Worm (Caenorhabditis elegans) whole organism, L1 larva: ENCODE measurements around the gene EEED8.13.

Experiments
- C16A3.4 ChIP-seq: fragments of 150-350 bp; optimal IDR thresholded peaks from 2 replicates; lab custom pipeline; 2014; ENCODE audit warnings: missing biosample characterization, missing genetic modification characterization
- F16B12.6 ChIP-seq: fragments of 150-350 bp; optimal IDR thresholded peaks from 2 replicates; lab custom pipeline; 2014; ENCODE audit warnings: missing biosample characterization, missing genetic modification characterization
- Y116A8C.19 ChIP-seq: sonication (generic microtip); optimal IDR thresholded peaks from 2 replicates; lab custom pipeline; 2016; ENCODE audit warnings: missing compliant biosample characterization, missing genetic modification characterization, borderline replicate concordance
- aly-2 ChIP-seq: fragments of 150-350 bp; optimal IDR thresholded peaks from 2 replicates; lab custom pipeline; 2014; ENCODE audit warnings: missing biosample characterization, missing genetic modification characterization
- ama-1 ChIP-seq: fragments of 150-350 bp; optimal IDR thresholded peaks from 2 replicates; lab custom pipeline; 2014
- blmp-1 ChIP-seq: fragments of 150-350 bp; optimal IDR thresholded peaks from 2 replicates; lab custom pipeline; 2014; ENCODE audit warnings: missing biosample characterization, missing genetic modification characterization
- ceh-88 ChIP-seq: fragments of 200-800 bp; sonication (Bioruptor generic); IDR thresholded peaks from 2 replicates; pipeline ENCODE4 v1.3.6; 2022; ENCODE audit warnings: missing genetic modification characterization, missing compliant biosample characterization
- ceh-90 ChIP-seq: sonication (generic microtip); optimal IDR thresholded peaks from 2 replicates; lab custom pipeline; 2016; ENCODE audit warnings: missing genetic modification characterization, missing compliant biosample characterization
- ces-1 ChIP-seq: fragments of 150-350 bp; optimal IDR thresholded peaks from 2 replicates; lab custom pipeline; 2014; ENCODE audit warnings: missing biosample characterization, missing genetic modification reagents, missing genetic modification characterization
- dpl-1 ChIP-seq, 3 experiments: fragments of 150-350 bp in 2 of 3; sonication (generic microtip) in 1 of 3; optimal IDR thresholded peaks; 2 replicates each; lab custom pipeline; 2014 to 2017; ENCODE audit warnings: missing biosample characterization in 3 of 3, missing genetic modification characterization in 3 of 3, missing genetic modification reagents in 3 of 3
- dsc-1 ChIP-seq: sonication (generic microtip); optimal IDR thresholded peaks from 2 replicates; lab custom pipeline; 2016; ENCODE audit warnings: mild to moderate bottlenecking, missing genetic modification characterization, missing compliant biosample characterization
- egl-27 ChIP-seq, 2 experiments: fragments of 150-350 bp in 1 of 2; sonication (generic microtip); optimal IDR thresholded peaks; 3 replicates each; lab custom pipeline; 2017 to 2018; ENCODE audit warnings: missing biosample characterization in 2 of 2, missing genetic modification characterization in 2 of 2, missing genetic modification reagents in 2 of 2
- elt-2 ChIP-seq: sonication (generic microtip); optimal IDR thresholded peaks from 2 replicates; lab custom pipeline; 2016; ENCODE audit warnings: missing genetic modification characterization, mild to moderate bottlenecking, inconsistent platforms, missing compliant biosample characterization, missing genetic modification reagents
- elt-3 ChIP-seq, 6 experiments: fragments of 150-350 bp in 1 of 6; sonication (generic microtip); optimal IDR thresholded peaks; 2 replicates each; lab custom pipeline; 2017 to 2018; ENCODE audit warnings: missing biosample characterization in 6 of 6, missing genetic modification characterization in 6 of 6, inconsistent platforms in 1 of 6
- fkh-10 ChIP-seq: sonication (generic microtip); optimal IDR thresholded peaks from 2 replicates; lab custom pipeline; 2017; ENCODE audit warnings: missing biosample characterization, missing genetic modification reagents, missing genetic modification characterization
- fkh-8 ChIP-seq: sonication (generic microtip); optimal IDR thresholded peaks from 2 replicates; lab custom pipeline; 2016; ENCODE audit warnings: mild to moderate bottlenecking, missing genetic modification characterization, missing compliant biosample characterization
- fos-1 ChIP-seq: fragments of 150-350 bp; optimal IDR thresholded peaks from 2 replicates; lab custom pipeline; 2014; ENCODE audit warnings: missing biosample characterization, missing genetic modification characterization
- grh-1 ChIP-seq: fragments of 200-800 bp; sonication (Bioruptor generic); IDR thresholded peaks from 2 replicates; pipeline ENCODE4 v1.3.6; 2022; ENCODE audit warnings: missing genetic modification reagents, missing genetic modification characterization, missing compliant biosample characterization
- hlh-17 ChIP-seq: fragments of 200-800 bp; sonication (Bioruptor generic); optimal IDR thresholded peaks from 2 replicates; lab custom pipeline; 2018; ENCODE audit warnings: missing genetic modification characterization, mild to moderate bottlenecking, missing compliant biosample characterization, moderate library complexity, borderline replicate concordance
- hlh-4 ChIP-seq: sonication (generic microtip); optimal IDR thresholded peaks from 2 replicates; lab custom pipeline; 2016; ENCODE audit warnings: mild to moderate bottlenecking, missing genetic modification characterization, missing compliant biosample characterization
- hpl-2 ChIP-seq: fragments of 150-350 bp; optimal IDR thresholded peaks from 2 replicates; lab custom pipeline; 2014; ENCODE audit warnings: missing biosample characterization, missing genetic modification reagents, missing genetic modification characterization
- isw-1 ChIP-seq: fragments of 200-800 bp; sonication (Bioruptor generic); IDR thresholded peaks from 2 replicates; pipeline ENCODE4 v1.3.6; 2022; ENCODE audit warnings: missing genetic modification characterization, missing compliant biosample characterization
- jun-1 ChIP-seq: fragments of 150-350 bp; optimal IDR thresholded peaks from 2 replicates; lab custom pipeline; 2014; ENCODE audit warnings: missing biosample characterization, missing genetic modification reagents, missing genetic modification characterization
- lin-13 ChIP-seq: fragments of 150-350 bp; optimal IDR thresholded peaks from 2 replicates; lab custom pipeline; 2014; ENCODE audit warnings: missing biosample characterization, missing genetic modification reagents, missing genetic modification characterization
- lin-14 ChIP-seq: fragments of 200-800 bp; sonication (Bioruptor generic); optimal IDR thresholded peaks from 2 replicates; lab custom pipeline; 2018; ENCODE audit warnings: mild to moderate bottlenecking, missing genetic modification characterization, moderate library complexity, missing compliant biosample characterization
- lin-35 ChIP-seq, 2 experiments: fragments of 150-350 bp; optimal IDR thresholded peaks; 2 replicates each; lab custom pipeline; 2014; ENCODE audit warnings: missing biosample characterization in 2 of 2, missing genetic modification characterization in 2 of 2, missing genetic modification reagents in 2 of 2
- lir-3 ChIP-seq: sonication (generic microtip); optimal IDR thresholded peaks from 2 replicates; lab custom pipeline; 2016; ENCODE audit warnings: mild to moderate bottlenecking, missing genetic modification characterization, moderate library complexity, missing compliant biosample characterization; ENCODE audit not compliant: poor library complexity
- lsy-2 ChIP-seq, 2 experiments: fragments of 150-350 bp; optimal IDR thresholded peaks; 2 replicates each; lab custom pipeline; 2014; ENCODE audit warnings: missing biosample characterization in 2 of 2, missing genetic modification characterization in 2 of 2
- mab-9 ChIP-seq: fragments of 200-800 bp; sonication (Bioruptor generic); IDR thresholded peaks from 2 replicates; pipeline ENCODE4 v1.3.6; 2022; ENCODE audit warnings: missing genetic modification reagents, missing genetic modification characterization, missing compliant biosample characterization
- mef-2 ChIP-seq: fragments of 150-350 bp; optimal IDR thresholded peaks from 2 replicates; lab custom pipeline; 2014; ENCODE audit warnings: missing biosample characterization, missing genetic modification characterization
- nhr-12 ChIP-seq: sonication (generic microtip); optimal IDR thresholded peaks from 2 replicates; lab custom pipeline; 2017; ENCODE audit warnings: missing biosample characterization, missing genetic modification characterization
- nhr-20 ChIP-seq: sonication (generic microtip); optimal IDR thresholded peaks from 2 replicates; lab custom pipeline; 2016; ENCODE audit warnings: mild to moderate bottlenecking, missing genetic modification characterization, missing compliant biosample characterization
- nhr-237 ChIP-seq: fragments of 150-350 bp; optimal IDR thresholded peaks from 2 replicates; lab custom pipeline; 2014; ENCODE audit warnings: missing biosample characterization, missing genetic modification characterization
- nhr-28 ChIP-seq: fragments of 150-350 bp; optimal IDR thresholded peaks from 2 replicates; lab custom pipeline; 2014; ENCODE audit warnings: missing biosample characterization, missing genetic modification characterization
- nhr-47 ChIP-seq: sonication (generic microtip); optimal IDR thresholded peaks from 2 replicates; lab custom pipeline; 2016; ENCODE audit warnings: mild to moderate bottlenecking, missing genetic modification characterization, moderate library complexity, missing compliant biosample characterization
- nhr-76 ChIP-seq: sonication (generic microtip); optimal IDR thresholded peaks from 2 replicates; lab custom pipeline; 2017; ENCODE audit warnings: missing biosample characterization, missing genetic modification characterization
- nhr-84 ChIP-seq: sonication (generic microtip); optimal IDR thresholded peaks from 2 replicates; lab custom pipeline; 2017; ENCODE audit warnings: missing biosample characterization, missing genetic modification characterization
- nhr-90 ChIP-seq: sonication (generic microtip); optimal IDR thresholded peaks from 2 replicates; lab custom pipeline; 2016; ENCODE audit warnings: mild to moderate bottlenecking, missing genetic modification characterization, missing compliant biosample characterization; ENCODE audit not compliant: poor library complexity
- pax-3 ChIP-seq: fragments of 200-800 bp; sonication (Bioruptor generic); optimal IDR thresholded peaks from 2 replicates; lab custom pipeline; 2018; ENCODE audit warnings: mild to moderate bottlenecking, missing genetic modification characterization, moderate library complexity, missing compliant biosample characterization
- rnt-1 ChIP-seq: sonication (generic microtip); optimal IDR thresholded peaks from 2 replicates; lab custom pipeline; 2016; ENCODE audit warnings: mild to moderate bottlenecking, missing genetic modification characterization, moderate library complexity, missing compliant biosample characterization
- skn-1 ChIP-seq: fragments of 150-350 bp; optimal IDR thresholded peaks from 2 replicates; lab custom pipeline; 2014; ENCODE audit warnings: missing biosample characterization, missing genetic modification characterization
- snpc-4 ChIP-seq: fragments of 150-350 bp; optimal IDR thresholded peaks from 2 replicates; lab custom pipeline; 2014; ENCODE audit warnings: missing biosample characterization, missing genetic modification characterization
- sptf-1 ChIP-seq: fragments of 150-350 bp; optimal IDR thresholded peaks from 2 replicates; lab custom pipeline; 2014; ENCODE audit warnings: missing biosample characterization, missing genetic modification characterization
- sup-37 ChIP-seq: fragments of 200-800 bp; sonication (Bioruptor generic); optimal IDR thresholded peaks from 2 replicates; lab custom pipeline; 2018; ENCODE audit warnings: mild to moderate bottlenecking, missing genetic modification characterization, missing compliant biosample characterization
- tbx-2 ChIP-seq: sonication (generic microtip); optimal IDR thresholded peaks from 2 replicates; lab custom pipeline; 2016; ENCODE audit warnings: missing genetic modification characterization, missing compliant biosample characterization
- tlp-1 ChIP-seq: fragments of 150-350 bp; optimal IDR thresholded peaks from 2 replicates; lab custom pipeline; 2014; ENCODE audit warnings: missing biosample characterization, missing genetic modification characterization
- unc-30 ChIP-seq: sonication (generic microtip); optimal IDR thresholded peaks from 2 replicates; lab custom pipeline; 2017; ENCODE audit warnings: missing biosample characterization, missing genetic modification characterization
- unc-62 ChIP-seq: fragments of 150-350 bp; optimal IDR thresholded peaks from 2 replicates; lab custom pipeline; 2014; ENCODE audit warnings: missing biosample characterization, missing genetic modification reagents, missing genetic modification characterization
- vab-15 ChIP-seq: sonication (generic microtip); optimal IDR thresholded peaks from 2 replicates; lab custom pipeline; 2017; ENCODE audit warnings: missing genotype, mild to moderate bottlenecking, missing genetic modification characterization, missing compliant biosample characterization
- xbp-1 ChIP-seq: sonication (generic microtip); optimal IDR thresholded peaks from 2 replicates; lab custom pipeline; 2016; ENCODE audit warnings: missing genetic modification characterization, missing compliant biosample characterization
- zag-1 ChIP-seq: fragments of 150-350 bp; optimal IDR thresholded peaks from 2 replicates; lab custom pipeline; 2014; ENCODE audit warnings: missing biosample characterization, missing genetic modification characterization
- zip-4 ChIP-seq: fragments of 200-800 bp; sonication (Bioruptor generic); optimal IDR thresholded peaks from 2 replicates; lab custom pipeline; 2018; ENCODE audit warnings: mild to moderate bottlenecking, missing genetic modification characterization, moderate library complexity, missing compliant biosample characterization
- ztf-11 ChIP-seq, 2 experiments: sonication (generic microtip); optimal IDR thresholded peaks; 2 replicates each; lab custom pipeline; 2016 to 2017; ENCODE audit warnings: missing genetic modification characterization in 2 of 2, missing biosample characterization in 1 of 2, missing compliant biosample characterization in 1 of 2

The EEED8.13 gene

DNA sequence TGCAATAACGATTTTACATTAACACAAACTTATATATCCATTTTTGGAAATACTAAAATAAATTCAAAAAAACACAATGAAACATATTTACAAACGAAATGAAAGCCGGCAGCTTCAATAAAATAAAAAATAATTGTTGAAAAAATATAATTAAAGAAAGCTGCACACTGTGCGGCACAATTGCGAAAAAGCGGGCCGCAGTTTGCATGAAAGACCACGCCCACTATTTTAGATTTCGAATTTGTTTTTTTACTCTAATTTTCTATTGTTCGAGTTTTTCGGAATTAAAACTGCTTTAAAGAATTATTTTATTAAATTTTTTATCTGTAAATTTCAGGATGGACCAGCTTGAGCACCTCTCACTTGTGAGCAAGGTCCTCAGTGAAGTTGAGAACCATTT, 13.2 kb downstream of the EEED8.13 start, which contains the start of gene mog-5 (continued):
- TF ChIP-seq elt-2 (tag; lab: Kevin White, UChicago) = peak; percentile 7
- TF ChIP-seq lir-3 (tag; lab: Kevin White, UChicago) = no peak
- no peak for TF ChIP-seq egl-27 (tag; optimal IDR thresholded peaks at IDR 0.05; lab: Kevin White, UChicago)
- no peak for TF ChIP-seq Y116A8C.19 (tag; lab: Kevin White, UChicago)
- TF ChIP-seq nhr-47 = peak; percentile 4
- no peak for TF ChIP-seq nhr-12
- TF ChIP-seq unc-30 = no peak
- no peak for TF ChIP-seq mab-9 (GFP tag; lab: Robert Waterston, UW)
- peak; percentile 24 for TF ChIP-seq blmp-1
- no peak for TF ChIP-seq fkh-8 (tag; lab: Kevin White, UChicago)
- TF ChIP-seq lin-14 (GFP tag; lab: Kevin White, UChicago) = no peak
- TF ChIP-seq zag-1 (tag; lab: Kevin White, UChicago) = no peak
- TF ChIP-seq F16B12.6 = no peak
- peak; percentile 28 for TF ChIP-seq tbx-2 (tag; lab: Kevin White, UChicago)
- TF ChIP-seq snpc-4 (tag; lab: Kevin White, UChicago) = peak; percentile 7
- no peak for TF ChIP-seq sptf-1 (tag; lab: Kevin White, UChicago)
- no peak for TF ChIP-seq ama-1 (lab: Kevin White, UChicago)
- TF ChIP-seq dpl-1 (GFP tag; optimal IDR thresholded peaks at IDR 0.05; lab: Kevin White, UChicago) = peak; percentile 8 to 41 (median 20)
- TF ChIP-seq elt-3 (tag; optimal IDR thresholded peaks at IDR 0.05; lab: Kevin White, UChicago) = peak in 1 of 6 experiments; percentile 51
- TF ChIP-seq ceh-88 (GFP tag; lab: Robert Waterston, UW) = no peak
- peak; percentile 11 for TF ChIP-seq skn-1
- no peak for TF ChIP-seq grh-1 (GFP tag; lab: Robert Waterston, UW)
- no peak for TF ChIP-seq mef-2 (tag; lab: Kevin White, UChicago)
- no peak for TF ChIP-seq ces-1 (GFP tag; lab: Kevin White, UChicago)
- TF ChIP-seq pax-3 (tag; lab: Kevin White, UChicago) = no peak
- TF ChIP-seq lin-35 (GFP tag; optimal IDR thresholded peaks at IDR 0.05; lab: Kevin White, UChicago) = peak in 1 of 2 experiments; percentile 33
- TF ChIP-seq isw-1 = no peak
- TF ChIP-seq hlh-17 (GFP tag; lab: Kevin White, UChicago) = no peak
- TF ChIP-seq tlp-1 (tag; lab: Kevin White, UChicago) = no peak
- no peak for TF ChIP-seq aly-2 (tag; lab: Kevin White, UChicago)
- no peak for TF ChIP-seq fos-1 (tag; lab: Kevin White, UChicago)
- TF ChIP-seq nhr-76 (tag; lab: Kevin White, UChicago) = no peak
- no peak for TF ChIP-seq fkh-10 (GFP tag; lab: Kevin White, UChicago)
- TF ChIP-seq unc-62 (GFP tag; lab: Kevin White, UChicago) = no peak
- no peak for TF ChIP-seq sup-37 (GFP tag; lab: Kevin White, UChicago)
- TF ChIP-seq C16A3.4 = peak; percentile 35
- peak; percentile 39 for TF ChIP-seq nhr-20
- peak; percentile 32 for TF ChIP-seq nhr-90 (tag; lab: Kevin White, UChicago)
- no peak for TF ChIP-seq nhr-28 (tag; lab: Kevin White, UChicago)
- TF ChIP-seq hpl-2 (GFP tag; lab: Kevin White, UChicago) = no peak
- TF ChIP-seq xbp-1 = peak; percentile 30
- peak; percentile 35 for TF ChIP-seq dsc-1 (tag; lab: Kevin White, UChicago)
- TF ChIP-seq nhr-237 = no peak
- no peak for TF ChIP-seq ceh-90
- TF ChIP-seq zip-4 (GFP tag; lab: Kevin White, UChicago) = no peak
- peak; percentile 46 to 47 for TF ChIP-seq lsy-2 (tag; optimal IDR thresholded peaks at IDR 0.05; lab: Kevin White, UChicago)
- peak; percentile 20 for TF ChIP-seq rnt-1 (tag; lab: Kevin White, UChicago)
- no peak for TF ChIP-seq lin-13 (GFP tag; lab: Kevin White, UChicago)
- no peak for TF ChIP-seq jun-1
- no peak for TF ChIP-seq ztf-11 (tag; optimal IDR thresholded peaks at IDR 0.05; lab: Kevin White, UChicago)
- TF ChIP-seq hlh-4 (tag; lab: Kevin White, UChicago) = no peak
- no peak for TF ChIP-seq vab-15
- no peak for TF ChIP-seq nhr-84
